Fruit fly (Drosophila melanogaster) whole organism, prepupa: Measurements from ENCODE around the gene CG14000.

Experiments used
- CG10669 ChIP-seq: fragments of 200-800 bp; sonication (Bioruptor generic); optimal IDR thresholded peaks from 3 replicates; lab custom pipeline; 2018; ENCODE audit warnings: missing biosample characterization, mild to moderate bottlenecking, missing genetic modification characterization, moderate library complexity
- CG15336 ChIP-seq: fragments of 200-800 bp; sonication (Bioruptor generic); IDR thresholded peaks from 2 replicates; pipeline ENCODE4 v1.3.6; 2022; ENCODE audit warnings: missing biosample characterization, missing genetic modification characterization
- CG1621 ChIP-seq: fragments of 200-800 bp; sonication (Bioruptor generic); optimal IDR thresholded peaks from 3 replicates; lab custom pipeline; 2018; ENCODE audit warnings: missing biosample characterization, mild to moderate bottlenecking, missing genetic modification characterization
- CG16779 ChIP-seq: fragments of 200-800 bp; sonication (Bioruptor generic); optimal IDR thresholded peaks from 3 replicates; lab custom pipeline; 2017; ENCODE audit warnings: missing biosample characterization, mild to moderate bottlenecking, missing genetic modification characterization
- CG3032 ChIP-seq: fragments of 200-800 bp; optimal IDR thresholded peaks from 2 replicates; lab custom pipeline; 2019; ENCODE audit warnings: missing biosample characterization, mild to moderate bottlenecking, missing genetic modification characterization, moderate library complexity
- CG31627 ChIP-seq: fragments of 200-800 bp; sonication (Bioruptor generic); optimal IDR thresholded peaks from 3 replicates; lab custom pipeline; 2016; ENCODE audit warnings: missing biosample characterization, missing genetic modification characterization
- CG32006 ChIP-seq: fragments of 200-800 bp; sonication (Bioruptor generic); optimal IDR thresholded peaks from 3 replicates; lab custom pipeline; 2017; ENCODE audit warnings: missing biosample characterization, mild to moderate bottlenecking, missing genetic modification characterization
- CG34406 ChIP-seq: fragments of 200-800 bp; sonication (Bioruptor generic); optimal IDR thresholded peaks from 3 replicates; lab custom pipeline; 2016; ENCODE audit warnings: missing biosample characterization, missing genetic modification characterization
- CG3919 ChIP-seq: fragments of 200-800 bp; sonication (Bioruptor generic); optimal IDR thresholded peaks from 3 replicates; lab custom pipeline; 2016; ENCODE audit warnings: missing biosample characterization, missing genetic modification characterization
- CG4318 ChIP-seq: fragments of 200-800 bp; sonication (Bioruptor generic); optimal IDR thresholded peaks from 3 replicates; lab custom pipeline; 2017; ENCODE audit warnings: missing biosample characterization, mild to moderate bottlenecking, missing genetic modification characterization
- CG6163 ChIP-seq: fragments of 200-800 bp; sonication (Bioruptor generic); IDR thresholded peaks from 3 replicates; pipeline ENCODE4 v1.3.6; 2022; ENCODE audit warnings: missing biosample characterization, missing genetic modification characterization
- CG6276 ChIP-seq: fragments of 200-800 bp; sonication (Bioruptor generic); optimal IDR thresholded peaks from 2 replicates; lab custom pipeline; 2017; ENCODE audit warnings: missing biosample characterization, mild to moderate bottlenecking, missing genetic modification characterization
- CG6792 ChIP-seq: fragments of 200-800 bp; sonication (Bioruptor generic); optimal IDR thresholded peaks from 3 replicates; lab custom pipeline; 2016; ENCODE audit warnings: missing biosample characterization, missing genetic modification characterization
- CG6808 ChIP-seq: fragments of 200-800 bp; sonication (Bioruptor generic); optimal IDR thresholded peaks from 3 replicates; lab custom pipeline; 2017; ENCODE audit warnings: missing biosample characterization, missing genetic modification characterization, mild to moderate bottlenecking, moderate library complexity, missing genetic modification reagents
- CG7368 ChIP-seq: fragments of 200-800 bp; sonication (Bioruptor generic); optimal IDR thresholded peaks from 3 replicates; lab custom pipeline; 2016; ENCODE audit warnings: missing biosample characterization, missing genetic modification characterization
- CG8119 ChIP-seq: fragments of 200-800 bp; sonication (Bioruptor generic); IDR thresholded peaks from 3 replicates; pipeline ENCODE4 v1.3.6; 2022; ENCODE audit warnings: missing biosample characterization, missing genetic modification characterization
- CG8319 ChIP-seq: fragments of 200-800 bp; sonication (Bioruptor generic); optimal IDR thresholded peaks from 3 replicates; lab custom pipeline; 2016; ENCODE audit warnings: missing biosample characterization, missing genetic modification characterization
- Eip75B ChIP-seq: fragments of 200-800 bp; sonication (Bioruptor generic); optimal IDR thresholded peaks from 3 replicates; lab custom pipeline; 2016; ENCODE audit warnings: missing biosample characterization, missing genetic modification characterization
- Eip78C ChIP-seq: fragments of 200-800 bp; sonication (Bioruptor generic); peaks from one replicate; lab custom pipeline; 2016; ENCODE audit warnings: missing biosample characterization, missing genetic modification characterization
- Eip93F ChIP-seq: fragments of 200-800 bp; sonication (Bioruptor generic); optimal IDR thresholded peaks from 2 replicates; lab custom pipeline; 2016; ENCODE audit warnings: missing biosample characterization, mild to moderate bottlenecking, missing genetic modification characterization
- Ets21C ChIP-seq: fragments of 200-800 bp; sonication (Bioruptor generic); optimal IDR thresholded peaks from 3 replicates; lab custom pipeline; 2016; ENCODE audit warnings: missing biosample characterization, missing genetic modification characterization
- Hr38 ChIP-seq: sonication (Bioruptor generic); optimal IDR thresholded peaks from 2 replicates; lab custom pipeline; 2016; ENCODE audit warnings: missing biosample characterization, missing genetic modification characterization
- Hr39 ChIP-seq: fragments of 200-800 bp; sonication (Bioruptor generic); optimal IDR thresholded peaks from 2 replicates; lab custom pipeline; 2016; ENCODE audit warnings: missing biosample characterization, missing genetic modification characterization
- Hr4 ChIP-seq: fragments of 200-800 bp; sonication (Bioruptor generic); optimal IDR thresholded peaks from 3 replicates; lab custom pipeline; 2016; ENCODE audit warnings: missing biosample characterization, missing genetic modification characterization
- Met ChIP-seq: fragments of 200-800 bp; sonication (Bioruptor generic); optimal IDR thresholded peaks from 3 replicates; lab custom pipeline; 2016; ENCODE audit warnings: missing biosample characterization, missing genetic modification characterization
- OdsH ChIP-seq: fragments of 200-800 bp; sonication (Bioruptor generic); optimal IDR thresholded peaks from 3 replicates; lab custom pipeline; 2016; ENCODE audit warnings: missing biosample characterization, missing genetic modification characterization
- Smox ChIP-seq: fragments of 200-800 bp; sonication (Bioruptor generic); optimal IDR thresholded peaks from 3 replicates; lab custom pipeline; 2016; ENCODE audit warnings: missing biosample characterization, missing genetic modification characterization
- Sox102F ChIP-seq: fragments of 200-800 bp; sonication (Bioruptor generic); optimal IDR thresholded peaks from 2 replicates; lab custom pipeline; 2016; ENCODE audit warnings: missing biosample characterization, mild to moderate bottlenecking, missing genetic modification characterization
- Sox14 ChIP-seq: fragments of 200-800 bp; sonication (Bioruptor generic); optimal IDR thresholded peaks from 3 replicates; lab custom pipeline; 2016; ENCODE audit warnings: missing biosample characterization, missing genetic modification characterization
- Sox15 ChIP-seq: fragments of 200-800 bp; sonication (Bioruptor generic); optimal IDR thresholded peaks from 3 replicates; lab custom pipeline; 2016; ENCODE audit warnings: missing biosample characterization, missing genetic modification characterization
- achi ChIP-seq: fragments of 200-800 bp; sonication (Bioruptor generic); optimal IDR thresholded peaks from 3 replicates; lab custom pipeline; 2016; ENCODE audit warnings: missing biosample characterization, missing genetic modification characterization
- acj6 ChIP-seq: fragments of 200-800 bp; sonication (Bioruptor generic); optimal IDR thresholded peaks from 3 replicates; lab custom pipeline; 2016; ENCODE audit warnings: missing biosample characterization, missing genetic modification characterization
- cyc ChIP-seq: fragments of 200-800 bp; sonication (Bioruptor generic); optimal IDR thresholded peaks from 3 replicates; lab custom pipeline; 2016; ENCODE audit warnings: missing biosample characterization, missing genetic modification characterization
- dac ChIP-seq: fragments of 200-800 bp; sonication (Bioruptor generic); optimal IDR thresholded peaks from 2 replicates; lab custom pipeline; 2017; ENCODE audit warnings: missing biosample characterization, mild to moderate bottlenecking, missing genetic modification characterization
- esn ChIP-seq: fragments of 200-800 bp; sonication (Bioruptor generic); optimal IDR thresholded peaks from 2 replicates; lab custom pipeline; 2016; ENCODE audit warnings: missing biosample characterization, mild to moderate bottlenecking, missing genetic modification characterization, moderate library complexity
- fkh ChIP-seq: fragments of 200-800 bp; sonication (Bioruptor generic); optimal IDR thresholded peaks from 3 replicates; lab custom pipeline; 2017; ENCODE audit warnings: missing biosample characterization, mild to moderate bottlenecking, missing genetic modification characterization, moderate library complexity
- lz ChIP-seq: fragments of 200-800 bp; sonication (Bioruptor generic); optimal IDR thresholded peaks from 3 replicates; lab custom pipeline; 2016; ENCODE audit warnings: missing biosample characterization, missing genetic modification characterization
- pdm3 ChIP-seq: fragments of 200-800 bp; sonication (Bioruptor generic); optimal IDR thresholded peaks from 3 replicates; lab custom pipeline; 2016; ENCODE audit warnings: missing biosample characterization, missing genetic modification characterization
- salr ChIP-seq, 2 experiments: fragments of 200-800 bp; sonication (Bioruptor generic); optimal IDR thresholded peaks; 3 replicates each; lab custom pipeline; 2016 to 2018; ENCODE audit warnings: missing biosample characterization in 2 of 2, missing genetic modification characterization in 2 of 2, mild to moderate bottlenecking in 1 of 2
- spab ChIP-seq: fragments of 200-800 bp; sonication (Bioruptor generic); optimal IDR thresholded peaks from 2 replicates; lab custom pipeline; 2017; ENCODE audit warnings: missing biosample characterization, mild to moderate bottlenecking, missing genetic modification characterization, missing genetic modification reagents
- svp ChIP-seq: fragments of 200-800 bp; sonication (Bioruptor generic); peaks from one replicate; lab custom pipeline; 2016; ENCODE audit warnings: missing biosample characterization, missing genetic modification characterization
- topi ChIP-seq: fragments of 200-800 bp; sonication (Bioruptor generic); optimal IDR thresholded peaks from 3 replicates; lab custom pipeline; 2016; ENCODE audit warnings: missing biosample characterization, missing genetic modification characterization
- vri ChIP-seq: fragments of 200-800 bp; sonication (Bioruptor generic); optimal IDR thresholded peaks from 3 replicates; lab custom pipeline; 2016; ENCODE audit warnings: missing biosample characterization, mild to moderate bottlenecking, missing genetic modification characterization

CG14000 gene

dm6 chr2L:5925164-5925563 lies 15.1 kb upstream of the CG14000 start:
- TF ChIP-seq CG7368 (GFP tag; lab: Kevin White, UChicago), result peak; percentile 6
- TF ChIP-seq CG1621, result no peak

dm6 chr2L:5923603-5924138 lies 13.6 kb upstream of the CG14000 start, which contains the start of gene CG9016:
Gene CG9016 (minus strand): TSS chr2L:5923653.
- TF ChIP-seq svp (peak; percentile 6), Hr4 (GFP tag; lab: Kevin White, UChicago) (no peak), CG31627 (GFP tag; lab: Kevin White, UChicago) (no peak), CG7368 (GFP tag; lab: Kevin White, UChicago) (peak; percentile 52), CG8319 (GFP tag; lab: Kevin White, UChicago) (no peak), Ets21C (GFP tag; lab: Kevin White, UChicago) (no peak)

- TF ChIP-seq Sox102F (GFP tag; lab: Kevin White, UChicago), result no peak
- no peak for TF ChIP-seq Hr39 (GFP tag; lab: Kevin White, UChicago)
- peak; percentile 41 for TF ChIP-seq Sox14
- peak; percentile 11 for TF ChIP-seq CG16779
- TF ChIP-seq acj6, result no peak
- TF ChIP-seq fkh (GFP tag; lab: Kevin White, UChicago), result peak; percentile 100
- TF ChIP-seq CG15336 (GFP tag; lab: Robert Waterston, UW), result 0 out of 2 replicates have a peak, but pooled peaks have one; percentile 22
- TF ChIP-seq CG8119 (GFP tag; lab: Robert Waterston, UW), result 0 out of 3 replicates have a peak, but pooled peaks have one; percentile 42
- no peak; the same call in 1 of the 3 replicates for TF ChIP-seq CG6163 (GFP tag; lab: Robert Waterston, UW)
- peak; percentile 17 for TF ChIP-seq CG34406 (GFP tag; lab: Kevin White, UChicago)
- TF ChIP-seq salr (GFP tag; optimal IDR thresholded peaks at IDR 0.05; lab: Kevin White, UChicago), result peak in 1 of 2 experiments; percentile 26
- TF ChIP-seq cyc (GFP tag; lab: Kevin White, UChicago), result peak; percentile 3
- TF ChIP-seq Hr38 (GFP tag; lab: Kevin White, UChicago), result no peak
- TF ChIP-seq CG31627 (GFP tag; lab: Kevin White, UChicago), result peak; percentile 62
- peak; percentile 77 for TF ChIP-seq svp
- TF ChIP-seq vri (GFP tag; lab: Kevin White, UChicago), result peak; percentile 73
- TF ChIP-seq CG6276 (GFP tag; lab: Kevin White, UChicago), result peak; percentile 78
- no peak for TF ChIP-seq dac (GFP tag; lab: Kevin White, UChicago)
- TF ChIP-seq OdsH, result no peak
- peak; percentile 7 for TF ChIP-seq achi (GFP tag; lab: Kevin White, UChicago)
- TF ChIP-seq Eip78C (GFP tag; lab: Kevin White, UChicago), result no peak
- TF ChIP-seq lz (GFP tag; lab: Kevin White, UChicago), result peak; percentile 25
- TF ChIP-seq CG3919 (GFP tag; lab: Kevin White, UChicago), result no peak
- TF ChIP-seq Eip75B (GFP tag; lab: Kevin White, UChicago), result peak; percentile 12
- TF ChIP-seq Sox15, result no peak
- peak; percentile 24 for TF ChIP-seq topi
- TF ChIP-seq esn (GFP tag; lab: Kevin White, UChicago), result peak; percentile 5
Observed at dm6 chr2L:5906893-5907850, 2.9 kb downstream of the CG14000 start, which contains the start of gene bchs. Gene bchs (plus strand): TSS chr2L:5907169.

dm6 chr2L:5904585-5904984 lies 5.5 kb downstream of the CG14000 start, which contains the start of gene CG9021:
Gene CG9021 (minus strand): TSS chr2L:5904689.
- peak; percentile 52 for TF ChIP-seq Sox102F (GFP tag; lab: Kevin White, UChicago)
- TF ChIP-seq Eip78C (GFP tag; lab: Kevin White, UChicago), result peak; percentile 54
- TF ChIP-seq Hr39 (GFP tag; lab: Kevin White, UChicago), result peak; percentile 35
- no peak for TF ChIP-seq CG6808
- peak; percentile 58 for TF ChIP-seq Smox
- TF ChIP-seq CG6792 (GFP tag; lab: Kevin White, UChicago), result peak; percentile 30
- TF ChIP-seq CG7368 (GFP tag; lab: Kevin White, UChicago), result no peak
- TF ChIP-seq topi, result peak; percentile 55
- peak; percentile 37 for TF ChIP-seq cyc (GFP tag; lab: Kevin White, UChicago)
- TF ChIP-seq Hr4 (GFP tag; lab: Kevin White, UChicago), result no peak
- TF ChIP-seq esn (GFP tag; lab: Kevin White, UChicago), result peak; percentile 69
- TF ChIP-seq CG3032 (tag; lab: Kevin White, UChicago), result no peak
- TF ChIP-seq CG32006 (GFP tag; lab: Kevin White, UChicago), result no peak
- TF ChIP-seq pdm3 (GFP tag; lab: Kevin White, UChicago), result no peak
- TF ChIP-seq Eip93F (GFP tag; lab: Kevin White, UChicago), result no peak
- no peak for TF ChIP-seq spab (GFP tag; lab: Kevin White, UChicago)
- no peak for TF ChIP-seq CG10669
- TF ChIP-seq CG4318 (GFP tag; lab: Kevin White, UChicago), result no peak
- peak; percentile 49 for TF ChIP-seq svp
- TF ChIP-seq Met (GFP tag; lab: Kevin White, UChicago), result peak; percentile 57
